Worm (Caenorhabditis elegans): ENCODE measurements around the gene ssq-3.

ssq-3 gene

ce11 chrIV:7111354-7111753 lies at the start of gene ssq-3, which contains the start of gene ZC477.7:
ssq-3 (plus strand) TSS chrIV:7111604.
ZC477.7 (minus strand) TSS chrIV:7111454.
- TF ChIP-seq lsy-2 (tag; optimal IDR thresholded peaks at IDR 0.05) (no peak), F13H6.1 (tag; optimal IDR thresholded peaks at IDR 0.05) (no peak), nhr-77 (tag; optimal IDR thresholded peaks at IDR 0.05) (no peak)

- TF ChIP-seq ztf-11 (tag; optimal IDR thresholded peaks at IDR 0.05) (no peak), unc-55 (GFP tag; optimal IDR thresholded peaks at IDR 0.05) (no peak), lsy-2 (tag; optimal IDR thresholded peaks at IDR 0.05) (no peak), R02D3.7 (tag; optimal IDR thresholded peaks at IDR 0.05) (no peak), mab-5 (tag; optimal IDR thresholded peaks at IDR 0.05) (no peak), mbf-1 (tag; optimal IDR thresholded peaks at IDR 0.05) (no peak), nhr-11 (tag; optimal IDR thresholded peaks at IDR 0.05) (no peak), ztf-4 (tag; optimal IDR thresholded peaks at IDR 0.05) (no peak), crh-2 (tag; optimal IDR thresholded peaks at IDR 0.05) (no peak)
Observed at ce11 chrIV:7062697-7063096, 48.7 kb upstream of the ssq-3 start.

ce11 chrIV:7065022-7065421 lies 46.4 kb upstream of the ssq-3 start, which contains the start of gene Y43B11AL.1:
Y43B11AL.1 (plus strand) TSS chrIV:7065322.
- TF ChIP-seq ceh-82 (tag; optimal IDR thresholded peaks at IDR 0.05) (no peak), C34F6.9 (tag; optimal IDR thresholded peaks at IDR 0.05) (no peak), gmeb-1 (tag; optimal IDR thresholded peaks at IDR 0.05) (no peak), mbf-1 (tag; optimal IDR thresholded peaks at IDR 0.05) (no peak), nhr-23 (tag; optimal IDR thresholded peaks at IDR 0.05) (no peak), fos-1 (tag; optimal IDR thresholded peaks at IDR 0.05) (no peak), Y55F3AM.14 (GFP tag; optimal IDR thresholded peaks at IDR 0.05) (no peak), dmd-4 (tag; optimal IDR thresholded peaks at IDR 0.05) (no peak), crh-2 (tag; optimal IDR thresholded peaks at IDR 0.05) (no peak), lsy-2 (tag; optimal IDR thresholded peaks at IDR 0.05) (no peak), snpc-4 (tag; optimal IDR thresholded peaks at IDR 0.05) (no peak), sem-4 (tag; optimal IDR thresholded peaks at IDR 0.05) (no peak), ceh-16 (tag; optimal IDR thresholded peaks at IDR 0.05) (no peak), skn-1 (tag; optimal IDR thresholded peaks at IDR 0.05) (no peak), F13H6.1 (tag; optimal IDR thresholded peaks at IDR 0.05) (no peak), ztf-11 (tag; optimal IDR thresholded peaks at IDR 0.05) (no peak)

ce11 chrIV:7067446-7067845 lies 44.0 kb upstream of the ssq-3 start:
- TF ChIP-seq ztf-4 (tag; optimal IDR thresholded peaks at IDR 0.05) (no peak), unc-55 (GFP tag; optimal IDR thresholded peaks at IDR 0.05) (no peak), nhr-25 (tag; optimal IDR thresholded peaks at IDR 0.05) (no peak), C34F6.9 (tag; optimal IDR thresholded peaks at IDR 0.05) (no peak), nhr-11 (tag; optimal IDR thresholded peaks at IDR 0.05) (no peak), peb-1 (tag; optimal IDR thresholded peaks at IDR 0.05) (no peak), skn-1 (tag; optimal IDR thresholded peaks at IDR 0.05) (no peak), aly-2 (tag; optimal IDR thresholded peaks at IDR 0.05) (no peak)

ce11 chrIV:7072110-7072509 lies 39.3 kb upstream of the ssq-3 start, which contains the start of gene srg-48:
srg-48 (plus strand) TSS chrIV:7072410.
- TF ChIP-seq nhr-21 (tag; optimal IDR thresholded peaks at IDR 0.05) (no peak), fos-1 (tag; optimal IDR thresholded peaks at IDR 0.05) (no peak), ceh-16 (tag; optimal IDR thresholded peaks at IDR 0.05) (no peak), Y55F3AM.14 (GFP tag; optimal IDR thresholded peaks at IDR 0.05) (no peak), egl-27 (tag; optimal IDR thresholded peaks at IDR 0.05) (no peak), nhr-237 (tag; optimal IDR thresholded peaks at IDR 0.05) (no peak), nhr-6 (tag; optimal IDR thresholded peaks at IDR 0.05) (no peak), ztf-11 (tag; optimal IDR thresholded peaks at IDR 0.05) (no peak), sma-3 (GFP tag; optimal IDR thresholded peaks at IDR 0.05) (no peak), blmp-1 (tag; optimal IDR thresholded peaks at IDR 0.05; ENCODE audit: insufficient read depth) (no peak)

- TF ChIP-seq blmp-1 (tag; optimal IDR thresholded peaks at IDR 0.05; ENCODE audit: insufficient read depth), result no peak
- TF ChIP-seq ZK546.5 (tag; optimal IDR thresholded peaks at IDR 0.05), result no peak
- TF ChIP-seq nhr-11 (tag; optimal IDR thresholded peaks at IDR 0.05), result no peak
- TF ChIP-seq ama-1 (optimal IDR thresholded peaks at IDR 0.05), result no peak
- TF ChIP-seq mbf-1 (tag; optimal IDR thresholded peaks at IDR 0.05), result no peak
- TF ChIP-seq ceh-82 (tag; optimal IDR thresholded peaks at IDR 0.05), result no peak
Observed at ce11 chrIV:7075063-7075462, 36.3 kb upstream of the ssq-3 start, which contains the start of gene srg-50. srg-50 (minus strand) TSS chrIV:7075163.
